Fruit fly (Drosophila melanogaster) whole organism, embryonic: Measurements from ENCODE around the gene peng.
A peak's percentile ranks its signal among the peaks of the same experiment; 100 is the strongest.

Experiments
- CG1024 ChIP-seq: fragments of 200-800 bp; sonication (Bioruptor generic); IDR thresholded peaks from 2 replicates; pipeline ENCODE4 v1.3.6; 2022; ENCODE audit warnings: missing biosample characterization, missing genetic modification characterization
- CG13287 ChIP-seq: fragments of 200-800 bp; sonication (Bioruptor generic); IDR thresholded peaks from 2 replicates; pipeline ENCODE4 v1.3.6; 2022; ENCODE audit warnings: missing biosample characterization, missing genetic modification characterization; ENCODE audit not compliant: partially characterized antibody
- CG17359 ChIP-seq: fragments of 200-800 bp; sonication (Bioruptor generic); optimal IDR thresholded peaks from 3 replicates; lab custom pipeline; 2018; ENCODE audit warnings: missing biosample characterization, mild to moderate bottlenecking, missing genetic modification characterization, moderate library complexity
- CG32532 ChIP-seq: fragments of 200-800 bp; sonication (Bioruptor generic); IDR thresholded peaks from 2 replicates; pipeline ENCODE4 v1.3.6; 2022; ENCODE audit warnings: missing biosample characterization, missing genetic modification characterization
- CG32767 ChIP-seq: fragments of 200-800 bp; sonication (Bioruptor generic); IDR thresholded peaks from 2 replicates; pipeline ENCODE4 v1.3.6; 2022; ENCODE audit warnings: missing biosample characterization, missing genetic modification characterization
- CG8944 ChIP-seq: fragments of 200-800 bp; sonication (Bioruptor generic); optimal IDR thresholded peaks from 3 replicates; lab custom pipeline; 2016; ENCODE audit warnings: missing biosample characterization, missing genetic modification characterization
- Lim3 ChIP-seq: fragments of 200-800 bp; sonication (Bioruptor generic); IDR thresholded peaks from 2 replicates; pipeline ENCODE4 v1.3.6; 2022; ENCODE audit warnings: missing biosample characterization, missing genetic modification characterization
- fru ChIP-seq: fragments of >200 bp; optimal IDR thresholded peaks from 2 replicates; lab custom pipeline; 2017
- lola ChIP-seq, 3 experiments: fragments of >200 bp in 2 of 3; fragments of 200-800 bp in 1 of 3; sonication (Bioruptor generic) in 1 of 3; optimal IDR thresholded peaks; 2 replicates each; lab custom pipeline; 2017 to 2019; ENCODE audit warnings: missing biosample characterization in 3 of 3, missing genetic modification characterization in 3 of 3, mild to moderate bottlenecking in 1 of 3, moderate library complexity in 1 of 3
- rib ChIP-seq: fragments of 200-800 bp; sonication (Bioruptor generic); IDR thresholded peaks from 2 replicates; pipeline ENCODE4 v1.3.6; 2022; ENCODE audit warnings: missing biosample characterization, missing genetic modification characterization

- TF ChIP-seq CG17359 (tag; lab: Kevin White, UChicago), result no peak
- no peak for TF ChIP-seq CG32532 (GFP tag; lab: Robert Waterston, UW)
- TF ChIP-seq CG1024 (GFP tag; lab: Robert Waterston, UW), result no peak
- no peak for TF ChIP-seq Lim3 (GFP tag; lab: Robert Waterston, UW)
- no peak for TF ChIP-seq fru
- peak in 1 of 3 experiments; percentile 5 for TF ChIP-seq lola (GFP tag; optimal IDR thresholded peaks at IDR 0.05; lab: Kevin White, UChicago)
- TF ChIP-seq rib (GFP tag; lab: Robert Waterston, UW), result no peak; the same call in 1 of the 2 replicates
- TF ChIP-seq CG13287, result no peak
- no peak for TF ChIP-seq CG8944 (GFP tag; lab: Kevin White, UChicago)
- no peak for TF ChIP-seq CG32767 (GFP tag; lab: Robert Waterston, UW)
These were observed 26.4 kb downstream of the peng start for dm6 chrX:21323171-21323695.
